Fruit fly (Drosophila melanogaster) whole organism, embryonic: ENCODE data around the gene Pxn.
A peak's percentile ranks its signal among the peaks of the same experiment; 100 is the strongest.

ENCODE experiments used
- CG10565 ChIP-seq: fragments of 200-800 bp; sonication (Bioruptor generic); optimal IDR thresholded peaks from 3 replicates; lab custom pipeline; 2016; ENCODE audit warnings: missing biosample characterization, mild to moderate bottlenecking, missing genetic modification characterization
- CG11504 ChIP-seq: fragments of 200-800 bp; sonication (Bioruptor generic); optimal IDR thresholded peaks from 3 replicates; lab custom pipeline; 2019; ENCODE audit warnings: missing biosample characterization, mild to moderate bottlenecking, missing genetic modification characterization, moderate library complexity
- CG12391 ChIP-seq: fragments of 200-800 bp; sonication (Bioruptor generic); optimal IDR thresholded peaks from 3 replicates; lab custom pipeline; 2018; ENCODE audit warnings: missing biosample characterization, mild to moderate bottlenecking, missing genetic modification characterization, moderate library complexity
- CG15011 ChIP-seq: fragments of 200-800 bp; sonication (Bioruptor generic); optimal IDR thresholded peaks from 3 replicates; lab custom pipeline; 2018; ENCODE audit warnings: missing biosample characterization, mild to moderate bottlenecking, missing genetic modification characterization
- CG15269 ChIP-seq: fragments of 200-800 bp; sonication (Bioruptor generic); optimal IDR thresholded peaks from 2 replicates; lab custom pipeline; 2018; ENCODE audit warnings: missing biosample characterization, mild to moderate bottlenecking, missing genetic modification characterization, moderate library complexity
- CG15514 ChIP-seq: fragments of 200-800 bp; sonication (Bioruptor generic); optimal IDR thresholded peaks from 3 replicates; lab custom pipeline; 2017; ENCODE audit warnings: missing biosample characterization, missing genetic modification characterization, mild to moderate bottlenecking, moderate library complexity, missing genetic modification reagents
- CG16779 ChIP-seq: fragments of 200-800 bp; sonication (Bioruptor generic); IDR thresholded peaks from 2 replicates; pipeline ENCODE4 v1.3.6; 2022; ENCODE audit warnings: missing biosample characterization, missing genetic modification characterization
- CG17385 ChIP-seq: fragments of 200-800 bp; sonication (Bioruptor generic); optimal IDR thresholded peaks from 3 replicates; lab custom pipeline; 2018; ENCODE audit warnings: missing biosample characterization, mild to moderate bottlenecking, missing genetic modification characterization
- CG18764 ChIP-seq: fragments of 200-800 bp; sonication (Bioruptor generic); optimal IDR thresholded peaks from 3 replicates; lab custom pipeline; 2016; ENCODE audit warnings: missing biosample characterization, missing genetic modification characterization
- CG32767 ChIP-seq: fragments of 200-800 bp; sonication (Bioruptor generic); IDR thresholded peaks from 2 replicates; pipeline ENCODE4 v1.3.6; 2022; ENCODE audit warnings: missing biosample characterization, missing genetic modification characterization
- CG32772 ChIP-seq: fragments of 200-800 bp; sonication (Bioruptor generic); IDR thresholded peaks from 2 replicates; pipeline ENCODE4 v1.3.6; 2022; ENCODE audit warnings: missing biosample characterization, missing genetic modification characterization
- CG4360 ChIP-seq: fragments of 200-800 bp; sonication (Bioruptor generic); IDR thresholded peaks from 2 replicates; pipeline ENCODE4 v1.3.6; 2022; ENCODE audit warnings: missing biosample characterization, missing genetic modification characterization
- CG4424 ChIP-seq: fragments of 200-800 bp; sonication (Bioruptor generic); optimal IDR thresholded peaks from 3 replicates; lab custom pipeline; 2016; ENCODE audit warnings: missing biosample characterization, missing genetic modification characterization
- CG4730 ChIP-seq: fragments of 200-800 bp; sonication (Bioruptor generic); IDR thresholded peaks from 2 replicates; pipeline ENCODE4 v1.3.6; 2022; ENCODE audit warnings: missing biosample characterization, missing genetic modification characterization
- CG5953 ChIP-seq: fragments of 200-800 bp; sonication (Bioruptor generic); IDR thresholded peaks from 2 replicates; pipeline ENCODE4 v1.3.6; 2022; ENCODE audit warnings: missing biosample characterization, missing genetic modification characterization
- CG6791 ChIP-seq: fragments of 200-800 bp; sonication (Bioruptor generic); IDR thresholded peaks from 3 replicates; pipeline ENCODE4 v1.3.6; 2022; ENCODE audit warnings: missing biosample characterization, missing genetic modification characterization; ENCODE audit not compliant: partially characterized antibody
- CG7357 ChIP-seq: fragments of 200-800 bp; sonication (Bioruptor generic); IDR thresholded peaks from 3 replicates; pipeline ENCODE4 v1.3.6; 2022; ENCODE audit warnings: missing biosample characterization, missing genetic modification characterization
- CG8388 ChIP-seq: fragments of 200-800 bp; sonication (Bioruptor generic); optimal IDR thresholded peaks from 2 replicates; lab custom pipeline; 2019; ENCODE audit warnings: missing biosample characterization, mild to moderate bottlenecking, missing genetic modification characterization, moderate library complexity
- CG9797 ChIP-seq: fragments of 200-800 bp; sonication (Bioruptor generic); optimal IDR thresholded peaks from 3 replicates; lab custom pipeline; 2018; ENCODE audit warnings: missing biosample characterization, mild to moderate bottlenecking, missing genetic modification characterization
- CG9817 ChIP-seq: fragments of 200-800 bp; sonication (Bioruptor generic); optimal IDR thresholded peaks from 2 replicates; lab custom pipeline; 2018; ENCODE audit warnings: missing biosample characterization, mild to moderate bottlenecking, missing genetic modification characterization, moderate library complexity
- Camta ChIP-seq: fragments of 200-800 bp; sonication (Bioruptor generic); optimal IDR thresholded peaks from 2 replicates; lab custom pipeline; 2016; ENCODE audit warnings: missing biosample characterization, missing genetic modification characterization
- CkIIα-i1 ChIP-seq: fragments of 200-800 bp; sonication (Bioruptor generic); IDR thresholded peaks from 2 replicates; pipeline ENCODE4 v1.3.6; 2022; ENCODE audit warnings: missing biosample characterization, missing genetic modification characterization
- Dip2 ChIP-seq: fragments of 200-800 bp; sonication (Bioruptor generic); IDR thresholded peaks from 2 replicates; pipeline ENCODE4 v1.3.6; 2022; ENCODE audit warnings: missing biosample characterization, missing genetic modification characterization
- Dip3 ChIP-seq: fragments of 200-800 bp; sonication (Bioruptor generic); optimal IDR thresholded peaks from 3 replicates; lab custom pipeline; 2016; ENCODE audit warnings: missing biosample characterization, missing genetic modification characterization
- Elba2 ChIP-seq: fragments of 200-800 bp; sonication (Bioruptor generic); optimal IDR thresholded peaks from 3 replicates; lab custom pipeline; 2016; ENCODE audit warnings: missing biosample characterization, missing genetic modification characterization
- H15 ChIP-seq: fragments of 200-800 bp; sonication (Bioruptor generic); IDR thresholded peaks from 3 replicates; pipeline ENCODE4 v1.3.6; 2022; ENCODE audit warnings: missing biosample characterization, missing genetic modification characterization
- HLH3B ChIP-seq: fragments of 200-800 bp; sonication (Bioruptor generic); IDR thresholded peaks from 2 replicates; pipeline ENCODE4 v1.3.6; 2022; ENCODE audit warnings: missing biosample characterization, missing genetic modification characterization
- HLH4C ChIP-seq: fragments of 200-800 bp; sonication (Bioruptor generic); IDR thresholded peaks from 3 replicates; pipeline ENCODE4 v1.3.6; 2022; ENCODE audit warnings: missing biosample characterization, missing genetic modification characterization; ENCODE audit not compliant: partially characterized antibody
- Hr3 ChIP-seq: fragments of 200-800 bp; sonication (Bioruptor generic); optimal IDR thresholded peaks from 3 replicates; lab custom pipeline; 2016; ENCODE audit warnings: missing biosample characterization, missing genetic modification characterization
- Lhr ChIP-seq: fragments of 200-800 bp; sonication (Bioruptor generic); optimal IDR thresholded peaks from 3 replicates; lab custom pipeline; 2017; ENCODE audit warnings: mild to moderate bottlenecking, missing biosample characterization, missing genetic modification reagents, missing genetic modification characterization
- PHDP ChIP-seq: fragments of 200-800 bp; sonication (Bioruptor generic); optimal IDR thresholded peaks from 3 replicates; lab custom pipeline; 2018; ENCODE audit warnings: missing biosample characterization, mild to moderate bottlenecking, missing genetic modification characterization, moderate library complexity
- Usf ChIP-seq: fragments of 200-800 bp; sonication (Bioruptor generic); optimal IDR thresholded peaks from 2 replicates; lab custom pipeline; 2017; ENCODE audit warnings: missing genotype, missing biosample characterization, missing genetic modification characterization
- az2 ChIP-seq: fragments of 200-800 bp; sonication (Bioruptor generic); optimal IDR thresholded peaks from 3 replicates; lab custom pipeline; 2016; ENCODE audit warnings: missing biosample characterization, missing genetic modification characterization
- en ChIP-seq: fragments of 200-800 bp; sonication (Bioruptor generic); optimal IDR thresholded peaks from 2 replicates; lab custom pipeline; 2016; ENCODE audit warnings: missing biosample characterization, missing genetic modification characterization
- eve ChIP-seq, 2 experiments: fragments of >200 bp; optimal IDR thresholded peaks; 2 replicates each; lab custom pipeline; 2017; ENCODE audit warnings: missing biosample characterization in 2 of 2, missing genetic modification characterization in 2 of 2
- ind ChIP-seq: fragments of 200-800 bp; sonication (Bioruptor generic); optimal IDR thresholded peaks from 3 replicates; lab custom pipeline; 2016; ENCODE audit warnings: missing biosample characterization, missing genetic modification characterization
- jigr1 ChIP-seq: fragments of 200-800 bp; sonication (Bioruptor generic); IDR thresholded peaks from 3 replicates; pipeline ENCODE4 v1.3.6; 2022; ENCODE audit warnings: missing biosample characterization, missing genetic modification characterization
- lilli ChIP-seq: fragments of 200-800 bp; sonication (Bioruptor generic); optimal IDR thresholded peaks from 3 replicates; lab custom pipeline; 2016; ENCODE audit warnings: missing biosample characterization, missing genetic modification characterization
- nau ChIP-seq: fragments of 200-800 bp; sonication (Bioruptor generic); optimal IDR thresholded peaks from 3 replicates; lab custom pipeline; 2017; ENCODE audit warnings: missing biosample characterization, mild to moderate bottlenecking, missing genetic modification characterization, missing genetic modification reagents
- pum ChIP-seq: fragments of 200-800 bp; sonication (Bioruptor generic); optimal IDR thresholded peaks from 2 replicates; lab custom pipeline; 2016; ENCODE audit warnings: missing biosample characterization, missing genetic modification characterization
- schlank ChIP-seq: fragments of 200-800 bp; sonication (Bioruptor generic); optimal IDR thresholded peaks from 2 replicates; lab custom pipeline; 2018; ENCODE audit warnings: missing biosample characterization, mild to moderate bottlenecking, missing genetic modification characterization
- scrt ChIP-seq: fragments of 200-800 bp; sonication (Bioruptor generic); optimal IDR thresholded peaks from 2 replicates; lab custom pipeline; 2018; ENCODE audit warnings: missing biosample characterization, mild to moderate bottlenecking, missing genetic modification characterization, moderate library complexity
- sens ChIP-seq: fragments of 200-800 bp; sonication (Bioruptor generic); peaks from one replicate; lab custom pipeline; 2016; ENCODE audit warnings: missing biosample characterization, missing genetic modification characterization
- seq ChIP-seq: fragments of 200-800 bp; sonication (Bioruptor generic); IDR thresholded peaks from 2 replicates; pipeline ENCODE4 v1.3.6; 2022; ENCODE audit warnings: missing biosample characterization, missing genetic modification characterization
- sisA ChIP-seq: fragments of 200-800 bp; sonication (Bioruptor generic); IDR thresholded peaks from 2 replicates; pipeline ENCODE4 v1.3.6; 2022; ENCODE audit warnings: missing biosample characterization, missing genetic modification characterization
- so ChIP-seq: fragments of 200-800 bp; sonication (Bioruptor generic); IDR thresholded peaks from 3 replicates; pipeline ENCODE4 v1.3.6; 2022; ENCODE audit warnings: missing biosample characterization, missing genetic modification characterization
- tap ChIP-seq: fragments of 200-800 bp; optimal IDR thresholded peaks from 3 replicates; lab custom pipeline; 2019; ENCODE audit warnings: missing biosample characterization, mild to moderate bottlenecking, missing genetic modification characterization, moderate library complexity
- unc-4 ChIP-seq: fragments of 200-800 bp; sonication (Bioruptor generic); IDR thresholded peaks from 2 replicates; pipeline ENCODE4 v1.3.6; 2022; ENCODE audit warnings: missing biosample characterization, missing genetic modification characterization; ENCODE audit not compliant: partially characterized antibody
- usp ChIP-seq: fragments of >200 bp; optimal IDR thresholded peaks from 2 replicates; lab custom pipeline; 2017; ENCODE audit warnings: missing biosample characterization, missing genetic modification characterization
- wek ChIP-seq: fragments of 200-800 bp; sonication (Bioruptor generic); optimal IDR thresholded peaks from 3 replicates; lab custom pipeline; 2018; ENCODE audit warnings: missing biosample characterization, mild to moderate bottlenecking, missing genetic modification characterization, moderate library complexity
- z ChIP-seq: fragments of 200-800 bp; sonication (Bioruptor generic); IDR thresholded peaks from 3 replicates; pipeline ENCODE4 v1.3.6; 2022; ENCODE audit warnings: missing biosample characterization, missing genetic modification characterization
- zfh1 ChIP-seq: fragments of 200-800 bp; sonication (Bioruptor generic); IDR thresholded peaks from 3 replicates; pipeline ENCODE4 v1.3.6; 2022; ENCODE audit warnings: missing biosample characterization, missing genetic modification characterization

The Pxn gene

dm6 chr3L:2631406-2631805, 1.5 kb upstream of the Pxn start, which contains the start of the genes CG42245 and MEP-1 (continued):
- TF ChIP-seq Dip2 (GFP tag; lab: Robert Waterston, UW) (no peak), CG9797 (GFP tag; lab: Kevin White, UChicago) (peak; percentile 37), z (no peak), CG8388 (GFP tag; lab: Kevin White, UChicago) (peak; percentile 19), jigr1 (GFP tag; lab: Robert Waterston, UW) (no peak), CG17385 (GFP tag; lab: Kevin White, UChicago) (peak; percentile 36), en (GFP tag; lab: Kevin White, UChicago) (no peak), CG4424 (GFP tag; lab: Kevin White, UChicago) (peak; percentile 74), CG4360 (GFP tag; lab: Robert Waterston, UW) (no peak), ind (peak; percentile 53), H15 (no peak), Hr3 (GFP tag; lab: Kevin White, UChicago) (peak; percentile 20), CG32772 (no peak), lilli (GFP tag; lab: Kevin White, UChicago) (peak; percentile 81), Elba2 (GFP tag; lab: Kevin White, UChicago) (peak; percentile 51), Dip3 (GFP tag; lab: Kevin White, UChicago) (peak; percentile 54), HLH4C (GFP tag; lab: Robert Waterston, UW) (peak; percentile 84), CG15514 (peak; percentile 64), tap (tag; lab: Kevin White, UChicago) (peak; percentile 13), PHDP (no peak), zfh1 (GFP tag; lab: Robert Waterston, UW) (peak; percentile 36; the same call in 1 of the 3 replicates), sisA (GFP tag; lab: Robert Waterston, UW) (no peak), pum (GFP tag; lab: Kevin White, UChicago) (peak; percentile 37), wek (no peak), unc-4 (GFP tag; lab: Robert Waterston, UW) (peak; percentile 67), CG4730 (GFP tag; lab: Robert Waterston, UW) (no peak), schlank (tag; lab: Kevin White, UChicago) (no peak), scrt (GFP tag; lab: Kevin White, UChicago) (peak; percentile 2), CG12391 (tag; lab: Kevin White, UChicago) (peak; percentile 70), so (GFP tag; lab: Robert Waterston, UW) (0 out of 3 replicates have a peak, but pooled peaks have one; percentile 12), HLH3B (GFP tag; lab: Robert Waterston, UW) (no peak), CG15269 (tag; lab: Kevin White, UChicago) (peak; percentile 38), CG15011 (no peak), az2 (GFP tag; lab: Kevin White, UChicago) (peak; percentile 37), usp (GFP tag; lab: Kevin White, UChicago) (no peak), Usf (GFP tag; lab: Kevin White, UChicago) (no peak), seq (GFP tag; lab: Robert Waterston, UW) (peak; percentile 8; the same call in 1 of the 2 replicates), CG16779 (GFP tag; lab: Robert Waterston, UW) (no peak), CG10565 (GFP tag; lab: Kevin White, UChicago) (no peak), CG6791 (GFP tag; lab: Robert Waterston, UW) (peak; percentile 71), CG9817 (tag; lab: Kevin White, UChicago) (peak; percentile 18), sens (GFP tag; lab: Kevin White, UChicago) (peak; percentile 92), CG18764 (GFP tag; lab: Kevin White, UChicago) (peak; percentile 38), CkIIα-i1 (GFP tag; lab: Robert Waterston, UW) (no peak), CG11504 (tag; lab: Kevin White, UChicago) (peak; percentile 66), Lhr (GFP tag; lab: Kevin White, UChicago) (peak; percentile 38), CG7357 (no peak), eve (GFP tag; optimal IDR thresholded peaks at IDR 0.05; lab: Kevin White, UChicago) (no peak), CG32767 (GFP tag; lab: Robert Waterston, UW) (no peak), CG5953 (GFP tag; lab: Robert Waterston, UW) (no peak), Camta (GFP tag; lab: Kevin White, UChicago) (peak; percentile 33), nau (GFP tag; lab: Kevin White, UChicago) (peak; percentile 37)
